Fruit fly (Drosophila melanogaster) whole organism, embryonic: ENCODE measurements around the gene Gad1.

ENCODE experiments used
- BEAF-32 ChIP-seq: fragments of 200-800 bp; sonication (Bioruptor generic); optimal IDR thresholded peaks from 3 replicates; lab custom pipeline; 2017; ENCODE audit warnings: missing biosample characterization, missing genetic modification characterization, mild to moderate bottlenecking, moderate library complexity, missing genetic modification reagents
- Bdp1 ChIP-seq: fragments of 200-800 bp; sonication (Bioruptor generic); optimal IDR thresholded peaks from 3 replicates; lab custom pipeline; 2016; ENCODE audit warnings: missing biosample characterization, missing genetic modification characterization
- CG11398 ChIP-seq: fragments of 200-800 bp; sonication (Bioruptor generic); optimal IDR thresholded peaks from 2 replicates; lab custom pipeline; 2016; ENCODE audit warnings: missing biosample characterization, missing genetic modification characterization
- CG13775 ChIP-seq: fragments of 200-800 bp; sonication (Bioruptor generic); optimal IDR thresholded peaks from 3 replicates; lab custom pipeline; 2017; ENCODE audit warnings: missing biosample characterization, mild to moderate bottlenecking, missing genetic modification characterization
- CG14441 ChIP-seq: fragments of 200-800 bp; sonication (Bioruptor generic); IDR thresholded peaks from 2 replicates; pipeline ENCODE4 v1.3.6; 2022; ENCODE audit warnings: missing biosample characterization, missing genetic modification characterization
- CG15601 ChIP-seq: fragments of 200-800 bp; sonication (Bioruptor generic); optimal IDR thresholded peaks from 3 replicates; lab custom pipeline; 2019; ENCODE audit warnings: missing biosample characterization, mild to moderate bottlenecking, missing genetic modification characterization, moderate library complexity
- CG17359 ChIP-seq: fragments of 200-800 bp; sonication (Bioruptor generic); optimal IDR thresholded peaks from 3 replicates; lab custom pipeline; 2018; ENCODE audit warnings: missing biosample characterization, mild to moderate bottlenecking, missing genetic modification characterization, moderate library complexity
- CG17361 ChIP-seq: fragments of 200-800 bp; sonication (Bioruptor generic); IDR thresholded peaks from 3 replicates; pipeline ENCODE4 v1.3.6; 2022; ENCODE audit warnings: missing biosample characterization, missing genetic modification characterization
- CG18619 ChIP-seq: fragments of 200-800 bp; sonication (Bioruptor generic); optimal IDR thresholded peaks from 3 replicates; lab custom pipeline; 2017; ENCODE audit warnings: missing biosample characterization, mild to moderate bottlenecking, missing genetic modification characterization
- CG2120 ChIP-seq: fragments of 200-800 bp; sonication (Bioruptor generic); optimal IDR thresholded peaks from 3 replicates; lab custom pipeline; 2016; ENCODE audit warnings: missing biosample characterization, missing genetic modification characterization
- CG2199 ChIP-seq: fragments of 200-800 bp; sonication (Bioruptor generic); IDR thresholded peaks from 3 replicates; pipeline ENCODE4 v1.3.6; 2022; ENCODE audit warnings: missing biosample characterization, missing genetic modification characterization
- CG2202 ChIP-seq: fragments of 200-800 bp; sonication (Bioruptor generic); optimal IDR thresholded peaks from 2 replicates; lab custom pipeline; 2018; ENCODE audit warnings: missing biosample characterization, mild to moderate bottlenecking, missing genetic modification characterization
- CG31365 ChIP-seq: fragments of 200-800 bp; sonication (Bioruptor generic); optimal IDR thresholded peaks from 2 replicates; lab custom pipeline; 2018; ENCODE audit warnings: missing biosample characterization, mild to moderate bottlenecking, missing genetic modification characterization
- CG33557 ChIP-seq: fragments of 200-800 bp; sonication (Bioruptor generic); optimal IDR thresholded peaks from 2 replicates; lab custom pipeline; 2019; ENCODE audit warnings: missing biosample characterization, mild to moderate bottlenecking, missing genetic modification characterization, moderate library complexity
- CG4707 ChIP-seq: fragments of 200-800 bp; sonication (Bioruptor generic); optimal IDR thresholded peaks from 2 replicates; lab custom pipeline; 2018; ENCODE audit warnings: missing biosample characterization, mild to moderate bottlenecking, missing genetic modification characterization, moderate library complexity
- CG4820 ChIP-seq: fragments of 200-800 bp; sonication (Bioruptor generic); optimal IDR thresholded peaks from 3 replicates; lab custom pipeline; 2016; ENCODE audit warnings: missing biosample characterization, missing genetic modification characterization
- CG6175 ChIP-seq: fragments of 200-800 bp; sonication (Bioruptor generic); IDR thresholded peaks from 3 replicates; pipeline ENCODE4 v1.3.6; 2022; ENCODE audit warnings: missing biosample characterization, missing genetic modification characterization
- HLHmδ ChIP-seq: fragments of 200-800 bp; sonication (Bioruptor generic); optimal IDR thresholded peaks from 2 replicates; lab custom pipeline; 2018; ENCODE audit warnings: missing biosample characterization, mild to moderate bottlenecking, missing genetic modification characterization, moderate library complexity
- Hr39 ChIP-seq: fragments of >200 bp; optimal IDR thresholded peaks from 2 replicates; lab custom pipeline; 2017
- Hr78 ChIP-seq, 2 experiments: fragments of 200-800 bp in 1 of 2; fragments of >200 bp in 1 of 2; sonication (Bioruptor generic) in 1 of 2; optimal IDR thresholded peaks; 2 replicates each; lab custom pipeline; 2017 to 2019; ENCODE audit warnings: missing biosample characterization in 2 of 2, missing genetic modification characterization in 2 of 2, mild to moderate bottlenecking in 1 of 2, moderate library complexity in 1 of 2
- Lhr ChIP-seq: fragments of 200-800 bp; sonication (Bioruptor generic); optimal IDR thresholded peaks from 3 replicates; lab custom pipeline; 2017; ENCODE audit warnings: mild to moderate bottlenecking, missing biosample characterization, missing genetic modification reagents, missing genetic modification characterization
- MESR4 ChIP-seq: fragments of 200-800 bp; sonication (Bioruptor generic); optimal IDR thresholded peaks from 2 replicates; lab custom pipeline; 2018; ENCODE audit warnings: missing biosample characterization, mild to moderate bottlenecking, missing genetic modification characterization, moderate library complexity
- Mad ChIP-seq: fragments of 200-800 bp; sonication (Bioruptor generic); optimal IDR thresholded peaks from 2 replicates; lab custom pipeline; 2016; ENCODE audit warnings: missing biosample characterization, missing genetic modification characterization
- NK7.1 ChIP-seq: fragments of 200-800 bp; sonication (Bioruptor generic); optimal IDR thresholded peaks from 3 replicates; lab custom pipeline; 2016; ENCODE audit warnings: missing biosample characterization, missing genetic modification characterization
- Nf-YC ChIP-seq: fragments of 200-800 bp; optimal IDR thresholded peaks from 3 replicates; lab custom pipeline; 2019; ENCODE audit warnings: missing biosample characterization, mild to moderate bottlenecking, missing genetic modification characterization, moderate library complexity
- Opbp ChIP-seq: fragments of 200-800 bp; sonication (Bioruptor generic); IDR thresholded peaks from 3 replicates; pipeline ENCODE4 v1.3.6; 2022; ENCODE audit warnings: missing biosample characterization, missing genetic modification characterization; ENCODE audit not compliant: partially characterized antibody
- Ptx1 ChIP-seq: fragments of 200-800 bp; sonication (Bioruptor generic); IDR thresholded peaks from 2 replicates; pipeline ENCODE4 v1.3.6; 2022; ENCODE audit warnings: missing biosample characterization, missing genetic modification characterization
- Rfx ChIP-seq: fragments of 200-800 bp; sonication (Bioruptor generic); IDR thresholded peaks from 2 replicates; pipeline ENCODE4 v1.3.6; 2022; ENCODE audit warnings: missing biosample characterization, missing genetic modification characterization
- Sin3A ChIP-seq: fragments of >200 bp; optimal IDR thresholded peaks from 2 replicates; lab custom pipeline; 2018
- YL-1 ChIP-seq: fragments of 200-800 bp; sonication (Bioruptor generic); optimal IDR thresholded peaks from 3 replicates; lab custom pipeline; 2017; ENCODE audit warnings: missing biosample characterization, mild to moderate bottlenecking, missing genetic modification characterization
- ara ChIP-seq: fragments of 200-800 bp; sonication (Bioruptor generic); IDR thresholded peaks from 2 replicates; pipeline ENCODE4 v1.3.6; 2022; ENCODE audit warnings: missing biosample characterization, missing genetic modification characterization
- ci ChIP-seq: fragments of 200-800 bp; sonication (Bioruptor generic); IDR thresholded peaks from 3 replicates; pipeline ENCODE4 v1.3.6; 2022; ENCODE audit warnings: missing biosample characterization, missing genetic modification characterization
- dmrt11E ChIP-seq: fragments of 200-800 bp; sonication (Bioruptor generic); optimal IDR thresholded peaks from 3 replicates; lab custom pipeline; 2018; ENCODE audit warnings: missing biosample characterization, mild to moderate bottlenecking, missing genetic modification characterization, moderate library complexity
- dpn ChIP-seq, 2 experiments: fragments of 200-800 bp; sonication (Bioruptor generic); optimal IDR thresholded peaks; 3 replicates each; lab custom pipeline; 2016; ENCODE audit warnings: missing biosample characterization in 2 of 2, missing genetic modification characterization in 2 of 2
- en ChIP-seq: fragments of 200-800 bp; sonication (Bioruptor generic); optimal IDR thresholded peaks from 2 replicates; lab custom pipeline; 2016; ENCODE audit warnings: missing biosample characterization, missing genetic modification characterization
- fd3F ChIP-seq: fragments of 200-800 bp; sonication (Bioruptor generic); optimal IDR thresholded peaks from 2 replicates; lab custom pipeline; 2018; ENCODE audit warnings: missing biosample characterization, mild to moderate bottlenecking, missing genetic modification characterization, moderate library complexity
- gcm ChIP-seq: fragments of 200-800 bp; sonication (Bioruptor generic); optimal IDR thresholded peaks from 2 replicates; lab custom pipeline; 2019; ENCODE audit warnings: missing biosample characterization, mild to moderate bottlenecking, missing genetic modification characterization, moderate library complexity
- gsb ChIP-seq: fragments of 200-800 bp; sonication (Bioruptor generic); IDR thresholded peaks from 2 replicates; pipeline ENCODE4 v1.3.6; 2022; ENCODE audit warnings: missing biosample characterization, missing genetic modification characterization
- hkb ChIP-seq, 2 experiments: fragments of 200-800 bp in 1 of 2; fragments of >200 bp in 1 of 2; sonication (Bioruptor generic) in 1 of 2; IDR thresholded peaks in 1 of 2; optimal IDR thresholded peaks in 1 of 2; 2 replicates each; pipeline versions ENCODE4 v1.3.6 to Lab custom; 2017 to 2022; ENCODE audit warnings: missing biosample characterization in 1 of 2, missing genetic modification characterization in 1 of 2
- kah ChIP-seq: fragments of 200-800 bp; sonication (Bioruptor generic); optimal IDR thresholded peaks from 2 replicates; lab custom pipeline; 2018; ENCODE audit warnings: missing biosample characterization, mild to moderate bottlenecking, missing genetic modification characterization
- lab ChIP-seq: fragments of 200-800 bp; sonication (Bioruptor generic); optimal IDR thresholded peaks from 3 replicates; lab custom pipeline; 2017; ENCODE audit warnings: missing biosample characterization, missing genetic modification characterization, mild to moderate bottlenecking, moderate library complexity, missing genetic modification reagents
- lmd ChIP-seq: fragments of 200-800 bp; sonication (Bioruptor generic); IDR thresholded peaks from 2 replicates; pipeline ENCODE4 v1.3.6; 2022; ENCODE audit warnings: missing biosample characterization, missing genetic modification characterization
- lov ChIP-seq, 2 experiments: fragments of 200-800 bp in 1 of 2; fragments of >200 bp in 1 of 2; sonication (Bioruptor generic) in 1 of 2; IDR thresholded peaks in 1 of 2; optimal IDR thresholded peaks in 1 of 2; 2 replicates in 1 of 2; 3 replicates in 1 of 2; pipeline versions ENCODE4 v1.3.6 to Lab custom; 2017 to 2022; ENCODE audit warnings: missing biosample characterization in 1 of 2, missing genetic modification characterization in 1 of 2
- repo ChIP-seq: fragments of 200-800 bp; sonication (Bioruptor generic); optimal IDR thresholded peaks from 2 replicates; lab custom pipeline; 2016; ENCODE audit warnings: missing biosample characterization, missing genetic modification characterization
- slbo ChIP-seq: fragments of 200-800 bp; sonication (Bioruptor generic); IDR thresholded peaks from 2 replicates; pipeline ENCODE4 v1.3.6; 2022; ENCODE audit warnings: missing biosample characterization, missing genetic modification characterization
- tio ChIP-seq: fragments of 200-800 bp; sonication (Bioruptor generic); optimal IDR thresholded peaks from 2 replicates; lab custom pipeline; 2017; ENCODE audit warnings: missing biosample characterization, missing genetic modification characterization, inconsistent platforms
- trem ChIP-seq: fragments of 200-800 bp; optimal IDR thresholded peaks from 3 replicates; lab custom pipeline; 2019; ENCODE audit warnings: missing biosample characterization, mild to moderate bottlenecking, missing genetic modification characterization, moderate library complexity
- wek ChIP-seq: fragments of 200-800 bp; sonication (Bioruptor generic); optimal IDR thresholded peaks from 3 replicates; lab custom pipeline; 2018; ENCODE audit warnings: missing biosample characterization, mild to moderate bottlenecking, missing genetic modification characterization, moderate library complexity
- wor ChIP-seq: fragments of 200-800 bp; sonication (Bioruptor generic); IDR thresholded peaks from 2 replicates; pipeline ENCODE4 v1.3.6; 2022; ENCODE audit warnings: missing biosample characterization, missing genetic modification characterization
- zfh2 ChIP-seq: fragments of 200-800 bp; sonication (Bioruptor generic); optimal IDR thresholded peaks from 2 replicates; lab custom pipeline; 2016; ENCODE audit warnings: missing biosample characterization, missing genetic modification characterization

Gene Gad1

dm6 chr3L:4107120-4107519 lies 18.6 kb upstream of the Gad1 start (continued):
- TF ChIP-seq Ptx1 (GFP tag; lab: Robert Waterston, UW) (no peak), lab (GFP tag; lab: Kevin White, UChicago) (peak; percentile 27), zfh2 (GFP tag; lab: Kevin White, UChicago) (no peak), dmrt11E (tag; lab: Kevin White, UChicago) (no peak), lmd (GFP tag; lab: Robert Waterston, UW) (no peak), en (GFP tag; lab: Kevin White, UChicago) (no peak), MESR4 (no peak), CG15601 (tag; lab: Kevin White, UChicago) (no peak), CG18619 (no peak), CG6175 (0 out of 3 replicates have a peak, but pooled peaks have one; percentile 26), Hr78 (GFP tag; optimal IDR thresholded peaks at IDR 0.05; lab: Kevin White, UChicago) (no peak), CG33557 (GFP tag; lab: Kevin White, UChicago) (no peak), gcm (peak; percentile 12), tio (no peak), CG13775 (GFP tag; lab: Kevin White, UChicago) (no peak), YL-1 (peak; percentile 1), fd3F (no peak), Bdp1 (GFP tag; lab: Kevin White, UChicago) (no peak), wek (GFP tag; lab: Kevin White, UChicago) (peak; percentile 5), CG4820 (GFP tag; lab: Kevin White, UChicago) (no peak), CG4707 (GFP tag; lab: Kevin White, UChicago) (peak; percentile 46), CG17359 (tag; lab: Kevin White, UChicago) (peak; percentile 5), trem (tag; lab: Kevin White, UChicago) (no peak), CG2199 (GFP tag; lab: Robert Waterston, UW) (0 out of 3 replicates have a peak, but pooled peaks have one; percentile 49), ci (0 out of 3 replicates have a peak, but pooled peaks have one; percentile 29), lov (optimal IDR thresholded peaks at IDR 0.05; lab: Kevin White, UChicago) (no peak), lov (GFP tag; IDR thresholded peaks at IDR 0.05; lab: Robert Waterston, UW) (0 out of 3 replicates have a peak, but pooled peaks have one; percentile 34), CG11398 (GFP tag; lab: Kevin White, UChicago) (no peak), CG17361 (no peak), Sin3A (no peak), Mad (GFP tag; lab: Kevin White, UChicago) (no peak), NK7.1 (GFP tag; lab: Kevin White, UChicago) (no peak), gsb (GFP tag; lab: Robert Waterston, UW) (0 out of 2 replicates have a peak, but pooled peaks have one; percentile 22), hkb (optimal IDR thresholded peaks at IDR 0.05; lab: Kevin White, UChicago) (no peak), hkb (GFP tag; IDR thresholded peaks at IDR 0.05; lab: Robert Waterston, UW) (0 out of 2 replicates have a peak, but pooled peaks have one; percentile 23), Nf-YC (tag; lab: Kevin White, UChicago) (no peak), CG2120 (GFP tag; lab: Kevin White, UChicago) (no peak), Opbp (GFP tag; lab: Robert Waterston, UW) (no peak), repo (GFP tag; lab: Kevin White, UChicago) (no peak), dpn (GFP tag; optimal IDR thresholded peaks at IDR 0.05; lab: Kevin White, UChicago) (no peak), kah (GFP tag; lab: Kevin White, UChicago) (no peak), slbo (no peak), CG31365 (tag; lab: Kevin White, UChicago) (no peak), ara (0 out of 2 replicates have a peak, but pooled peaks have one; percentile 7), Lhr (GFP tag; lab: Kevin White, UChicago) (no peak), wor (GFP tag; lab: Robert Waterston, UW) (no peak), HLHmδ (GFP tag; lab: Kevin White, UChicago) (no peak), BEAF-32 (GFP tag; lab: Kevin White, UChicago) (no peak), Rfx (no peak), CG2202 (no peak), Hr39 (lab: Kevin White, UChicago) (no peak), CG14441 (GFP tag; lab: Robert Waterston, UW) (no peak)
